Worm (Caenorhabditis elegans): ENCODE data around the gene B0432.10.

ce11 chrII:299684-300083, 13.6 kb upstream of the B0432.10 start, which contains the start of gene K01A2.6:
- TF ChIP-seq F13H6.1 (tag; optimal IDR thresholded peaks at IDR 0.05), result no peak
- no peak for TF ChIP-seq unc-62 (GFP tag; optimal IDR thresholded peaks at IDR 0.05)
- no peak for TF ChIP-seq lin-13 (GFP tag; optimal IDR thresholded peaks at IDR 0.05)
- no peak for TF ChIP-seq fos-1 (tag; optimal IDR thresholded peaks at IDR 0.05)
- TF ChIP-seq ceh-82 (tag; optimal IDR thresholded peaks at IDR 0.05), result no peak
- TF ChIP-seq ama-1 (optimal IDR thresholded peaks at IDR 0.05), result no peak
- no peak for TF ChIP-seq R02D3.7 (tag; optimal IDR thresholded peaks at IDR 0.05)

Data from whole organism, L2 larva.